Worm (Caenorhabditis elegans): ENCODE data around the gene F58B4.6.

The F58B4.6 gene

DNA sequence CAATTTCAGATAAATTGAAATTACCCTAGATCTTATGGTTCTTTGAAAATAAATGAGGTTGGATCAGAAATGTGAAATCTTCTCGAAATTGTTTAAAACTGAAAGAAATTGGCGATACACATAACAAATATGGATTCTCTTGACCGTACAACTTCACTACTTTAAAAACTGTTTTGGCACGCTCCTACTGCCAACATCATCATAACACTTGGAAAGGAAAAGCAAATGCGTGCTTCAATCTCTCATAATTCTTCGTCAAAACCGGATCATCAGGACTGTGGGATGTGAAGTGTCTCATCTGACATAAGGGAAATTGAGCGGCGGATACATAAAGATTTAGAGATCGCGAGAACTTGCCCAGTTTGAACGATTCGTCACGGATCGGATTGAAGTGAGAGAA lies 26.7 kb upstream of the F58B4.6 start, which contains the start of gene F32D8.7:
TSS of gene F32D8.7 (plus strand) at position 329 of the 400 bp plus-strand sequence.
- peak; percentile 1 for TF ChIP-seq nhr-23 (tag; optimal IDR thresholded peaks at IDR 0.05)
- TF ChIP-seq nfya-1 (tag; optimal IDR thresholded peaks at IDR 0.05; ENCODE audit: insufficient read depth): no peak
- TF ChIP-seq fkh-2 (tag; optimal IDR thresholded peaks at IDR 0.05): no peak
- no peak for TF ChIP-seq elt-3 (tag; optimal IDR thresholded peaks at IDR 0.05)

ce11 chrV:10898629-10899028 lies 26.2 kb upstream of the F58B4.6 start:
- peak; percentile 54 for TF ChIP-seq nhr-25 (tag; optimal IDR thresholded peaks at IDR 0.05)
- TF ChIP-seq elt-1 (tag; optimal IDR thresholded peaks at IDR 0.05): peak; percentile 29
- TF ChIP-seq fos-1 (tag; optimal IDR thresholded peaks at IDR 0.05): no peak

- TF ChIP-seq nhr-67 (tag; optimal IDR thresholded peaks at IDR 0.05): no peak
- TF ChIP-seq elt-2 (tag; optimal IDR thresholded peaks at IDR 0.05): peak; percentile 56
- peak; percentile 25 for TF ChIP-seq pqm-1 (tag; optimal IDR thresholded peaks at IDR 0.05)
Observed at ce11 chrV:10901125-10901524, 23.7 kb upstream of the F58B4.6 start, which contains the start of gene spp-16. Gene spp-16 (minus strand): TSS chrV:10901303.

DNA sequence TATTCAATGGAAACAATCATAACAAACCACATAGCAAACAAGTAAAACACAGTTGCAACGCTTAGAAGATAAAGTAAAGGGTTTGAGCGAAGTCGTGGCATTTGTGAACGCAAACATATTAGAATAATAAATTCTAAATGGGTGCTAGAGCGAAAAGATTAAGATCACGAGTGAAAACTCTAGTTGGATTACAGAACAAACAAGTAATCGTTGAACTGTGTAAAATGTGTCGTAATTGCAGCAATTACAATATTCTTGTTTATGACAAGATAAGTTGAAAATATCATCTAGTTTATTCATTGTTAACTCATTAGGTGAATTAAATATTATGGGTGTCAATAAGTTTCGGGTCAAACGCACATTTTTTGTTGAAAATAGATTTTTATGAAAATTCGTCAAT lies 22.1 kb upstream of the F58B4.6 start, which contains the start of gene F32D8.8:
TSS of gene F32D8.8 (minus strand) at position 101 of the 400 bp plus-strand sequence.
- TF ChIP-seq nhr-28 (tag; optimal IDR thresholded peaks at IDR 0.05): no peak
- no peak for TF ChIP-seq nhr-76 (tag; optimal IDR thresholded peaks at IDR 0.05)
- no peak for TF ChIP-seq zag-1 (tag; optimal IDR thresholded peaks at IDR 0.05)
- no peak for TF ChIP-seq egl-27 (tag; optimal IDR thresholded peaks at IDR 0.05)
- TF ChIP-seq eor-1 (tag; optimal IDR thresholded peaks at IDR 0.05): no peak
- no peak for TF ChIP-seq elt-1 (tag; optimal IDR thresholded peaks at IDR 0.05)
- TF ChIP-seq lsy-12 (tag; optimal IDR thresholded peaks at IDR 0.05): no peak
- TF ChIP-seq elt-2 (tag; optimal IDR thresholded peaks at IDR 0.05): no peak
- no peak for TF ChIP-seq ztf-4 (tag; optimal IDR thresholded peaks at IDR 0.05)
- no peak for TF ChIP-seq nhr-23 (tag; optimal IDR thresholded peaks at IDR 0.05)
- TF ChIP-seq ZK546.5 (tag; optimal IDR thresholded peaks at IDR 0.05): no peak
- no peak for TF ChIP-seq ceh-16 (tag; optimal IDR thresholded peaks at IDR 0.05)

DNA sequence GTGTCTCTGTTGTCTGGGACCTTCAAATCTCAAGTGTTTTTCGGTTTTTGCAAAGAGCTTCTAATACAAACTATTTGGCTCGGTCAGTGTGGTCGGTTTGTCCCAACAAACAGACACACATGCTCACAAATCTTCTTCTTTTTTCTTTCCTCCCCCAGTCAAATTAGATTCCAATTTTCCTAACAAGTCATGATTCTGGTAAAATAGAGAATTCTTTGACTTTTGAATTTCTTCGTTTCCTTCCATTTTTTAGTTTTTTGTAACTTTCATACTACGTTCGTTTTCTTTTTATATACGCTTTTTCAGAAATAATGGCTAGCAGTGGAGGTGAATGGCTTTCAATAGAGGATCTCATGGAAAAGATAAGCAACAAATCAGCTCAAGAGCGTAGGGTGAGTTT lies 21.1 kb upstream of the F58B4.6 start, which contains the start of gene F32D8.15:
TSS of gene F32D8.15 (plus strand) at position 301 of the 400 bp plus-strand sequence.
- TF ChIP-seq nhr-28 (tag; optimal IDR thresholded peaks at IDR 0.05) (no peak), sea-2 (GFP tag; optimal IDR thresholded peaks at IDR 0.05) (no peak), ztf-11 (tag; optimal IDR thresholded peaks at IDR 0.05) (no peak), nhr-23 (tag; optimal IDR thresholded peaks at IDR 0.05) (no peak), nhr-11 (tag; optimal IDR thresholded peaks at IDR 0.05) (no peak), nhr-25 (tag; optimal IDR thresholded peaks at IDR 0.05) (no peak)

DNA sequence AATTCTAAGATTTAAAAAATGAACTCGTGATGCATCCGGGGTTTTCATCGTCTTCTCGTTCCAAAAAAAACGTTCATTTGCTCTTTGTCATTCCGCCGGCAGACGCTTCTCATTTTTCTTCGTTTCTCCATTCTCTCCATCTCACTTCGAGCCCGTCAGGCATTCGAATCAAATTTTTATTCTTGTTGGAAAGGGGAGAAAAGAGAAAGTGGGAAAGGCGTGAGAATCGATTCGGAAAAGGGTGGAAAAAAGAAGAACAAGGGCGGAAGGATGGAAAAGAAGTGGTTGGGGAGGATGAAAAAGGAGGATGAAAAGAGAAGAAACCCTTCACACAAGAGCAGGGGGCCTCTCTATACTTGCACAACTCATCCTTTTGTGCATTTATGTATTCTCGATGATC lies 20.0 kb upstream of the F58B4.6 start:
- TF ChIP-seq egl-27 (tag; optimal IDR thresholded peaks at IDR 0.05): no peak
- TF ChIP-seq nfya-1 (tag; optimal IDR thresholded peaks at IDR 0.05; ENCODE audit: insufficient read depth): peak; percentile 39
- no peak for TF ChIP-seq nhr-25 (tag; optimal IDR thresholded peaks at IDR 0.05)
- TF ChIP-seq unc-62 (GFP tag; optimal IDR thresholded peaks at IDR 0.05): no peak
- peak; percentile 52 for TF ChIP-seq lin-39 (tag; optimal IDR thresholded peaks at IDR 0.05)
- peak; percentile 52 for TF ChIP-seq fkh-10 (GFP tag; optimal IDR thresholded peaks at IDR 0.05)
- peak; percentile 48 for TF ChIP-seq hmg-11 (tag; optimal IDR thresholded peaks at IDR 0.05)

DNA sequence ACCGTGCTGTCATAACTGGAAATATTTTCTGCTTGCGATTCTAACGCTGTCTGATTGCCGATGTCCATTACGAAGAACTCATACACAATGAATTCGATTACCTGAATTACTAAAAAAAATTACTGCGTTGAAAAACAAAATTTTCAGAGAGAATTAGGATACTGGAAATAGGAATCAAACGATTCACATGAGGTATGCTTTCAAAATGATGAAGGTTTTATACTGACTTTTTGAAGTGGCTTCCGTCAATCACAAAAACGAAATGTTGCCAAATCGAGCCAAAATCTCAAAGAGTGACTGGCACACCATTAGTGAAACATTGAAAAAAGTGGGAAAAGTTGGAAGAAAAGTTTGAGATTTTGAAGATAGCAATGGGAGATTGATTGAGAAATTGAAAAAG lies 15.8 kb upstream of the F58B4.6 start, which contains the start of gene zzz-1:
TSS of gene zzz-1 (minus strand) at position 101 of the 400 bp plus-strand sequence.
- TF ChIP-seq ceh-9 (tag; optimal IDR thresholded peaks at IDR 0.05) (no peak), elt-1 (tag; optimal IDR thresholded peaks at IDR 0.05) (peak; percentile 86)

- TF ChIP-seq nhr-25 (tag; optimal IDR thresholded peaks at IDR 0.05): no peak
- no peak for TF ChIP-seq tbx-2 (tag; optimal IDR thresholded peaks at IDR 0.05)
- TF ChIP-seq nhr-23 (tag; optimal IDR thresholded peaks at IDR 0.05): no peak
- no peak for TF ChIP-seq ceh-28 (tag; optimal IDR thresholded peaks at IDR 0.05)
- no peak for TF ChIP-seq nhr-237 (tag; optimal IDR thresholded peaks at IDR 0.05)
- no peak for TF ChIP-seq zag-1 (tag; optimal IDR thresholded peaks at IDR 0.05)
Observed at ce11 chrV:10909959-10910358, 14.9 kb upstream of the F58B4.6 start.
